Worm (Caenorhabditis elegans): ENCODE results near the gene sra-7.

- TF ChIP-seq elt-3 (tag; optimal IDR thresholded peaks at IDR 0.05) (no peak), snpc-4 (tag; optimal IDR thresholded peaks at IDR 0.05) (no peak), ztf-11 (tag; optimal IDR thresholded peaks at IDR 0.05) (no peak), nhr-12 (tag; optimal IDR thresholded peaks at IDR 0.05) (no peak), nhr-76 (tag; optimal IDR thresholded peaks at IDR 0.05) (no peak), mdl-1 (tag; optimal IDR thresholded peaks at IDR 0.05) (no peak), lin-39 (tag; optimal IDR thresholded peaks at IDR 0.05) (no peak)
Observed at ce11 chrII:9501955-9502354, 42.5 kb upstream of the sra-7 start.

Data from whole organism, L3 larva.